Worm (Caenorhabditis elegans): ENCODE measurements around the gene Y50E8A.10.

- TF ChIP-seq lin-13 (tag; optimal IDR thresholded peaks at IDR 0.05), result no peak
- TF ChIP-seq unc-39 (tag; optimal IDR thresholded peaks at IDR 0.05), result no peak
- TF ChIP-seq elt-3 (tag; optimal IDR thresholded peaks at IDR 0.05), result no peak
- no peak for TF ChIP-seq nhr-237 (tag; optimal IDR thresholded peaks at IDR 0.05)
- no peak for TF ChIP-seq ceh-43 (GFP tag; optimal IDR thresholded peaks at IDR 0.05)
- no peak for TF ChIP-seq unc-62 (GFP tag; optimal IDR thresholded peaks at IDR 0.05)
- TF ChIP-seq lsy-2 (tag; optimal IDR thresholded peaks at IDR 0.05), result no peak
- TF ChIP-seq ceh-83 (GFP tag; optimal IDR thresholded peaks at IDR 0.05), result no peak
- no peak for TF ChIP-seq pha-4 (tag; optimal IDR thresholded peaks at IDR 0.05)
- no peak for TF ChIP-seq mep-1 (tag; optimal IDR thresholded peaks at IDR 0.05)
These were observed 8.7 kb downstream of the Y50E8A.10 start for ce11 chrV:14788462-14788861.

All from whole organism, mixed stage, embryonic.